Worm (Caenorhabditis elegans) whole organism, late embryonic: ENCODE results near the gene C46C11.3.

Experiments
- C08G9.2 ChIP-seq: sonication (generic microtip); optimal IDR thresholded peaks from 2 replicates; lab custom pipeline; 2016; ENCODE audit warnings: mild to moderate bottlenecking, missing genetic modification characterization, moderate library complexity, missing compliant biosample characterization
- F13H6.1 ChIP-seq: sonication (generic microtip); optimal IDR thresholded peaks from 2 replicates; lab custom pipeline; 2016; ENCODE audit warnings: missing genetic modification characterization, missing compliant biosample characterization
- K09A11.1 ChIP-seq: sonication (generic microtip); optimal IDR thresholded peaks from 2 replicates; lab custom pipeline; 2017; ENCODE audit warnings: antibody characterized with exemption, mild to moderate bottlenecking, missing genetic modification characterization, missing compliant biosample characterization; ENCODE audit not compliant: insufficient read depth
- T23F11.4 ChIP-seq: fragments of 200-800 bp; sonication (Bioruptor generic); optimal IDR thresholded peaks from 2 replicates; lab custom pipeline; 2018; ENCODE audit warnings: mild to moderate bottlenecking, missing genetic modification characterization, missing compliant biosample characterization
- Y22D7AL.16 ChIP-seq: sonication (generic microtip); optimal IDR thresholded peaks from 2 replicates; lab custom pipeline; 2016; ENCODE audit warnings: missing genetic modification characterization, missing compliant biosample characterization
- ceh-18 ChIP-seq: sonication (generic microtip); optimal IDR thresholded peaks from 2 replicates; lab custom pipeline; 2016; ENCODE audit warnings: missing genetic modification characterization, missing compliant biosample characterization
- ceh-2 ChIP-seq: sonication (generic microtip); optimal IDR thresholded peaks from 2 replicates; lab custom pipeline; 2016; ENCODE audit warnings: missing genotype, missing genetic modification characterization, missing compliant biosample characterization
- ceh-22 ChIP-seq: sonication (generic microtip); optimal IDR thresholded peaks from 2 replicates; lab custom pipeline; 2017; ENCODE audit warnings: missing biosample characterization, missing genetic modification characterization
- ceh-24 ChIP-seq: sonication (generic microtip); optimal IDR thresholded peaks from 2 replicates; lab custom pipeline; 2016; ENCODE audit warnings: mild to moderate bottlenecking, missing genetic modification characterization, missing compliant biosample characterization
- ceh-31 ChIP-seq: sonication (generic microtip); optimal IDR thresholded peaks from 2 replicates; lab custom pipeline; 2016; ENCODE audit warnings: missing genetic modification characterization, missing compliant biosample characterization
- ceh-34 ChIP-seq: sonication (generic microtip); optimal IDR thresholded peaks from 2 replicates; lab custom pipeline; 2016; ENCODE audit warnings: mild to moderate bottlenecking, missing genetic modification characterization, missing compliant biosample characterization
- ceh-48 ChIP-seq: sonication (generic microtip); optimal IDR thresholded peaks from 2 replicates; lab custom pipeline; 2016; ENCODE audit warnings: missing genetic modification characterization, inconsistent platforms, missing compliant biosample characterization
- elt-2 ChIP-seq: sonication (generic microtip); optimal IDR thresholded peaks from 2 replicates; lab custom pipeline; 2016; ENCODE audit warnings: missing genetic modification reagents, missing genetic modification characterization, missing compliant biosample characterization
- elt-4 ChIP-seq: sonication (generic microtip); optimal IDR thresholded peaks from 2 replicates; lab custom pipeline; 2016; ENCODE audit warnings: missing genetic modification characterization, missing compliant biosample characterization
- gmeb-2 ChIP-seq: sonication (generic microtip); optimal IDR thresholded peaks from 2 replicates; lab custom pipeline; 2016; ENCODE audit warnings: missing genetic modification characterization, inconsistent platforms, missing compliant biosample characterization
- hlh-30 ChIP-seq: sonication (generic microtip); optimal IDR thresholded peaks from 2 replicates; lab custom pipeline; 2017; ENCODE audit warnings: antibody characterized with exemption, missing genetic modification characterization, missing compliant biosample characterization; ENCODE audit not compliant: insufficient read depth
- hlh-6 ChIP-seq: sonication (generic microtip); optimal IDR thresholded peaks from 2 replicates; lab custom pipeline; 2016; ENCODE audit warnings: missing genotype, missing genetic modification characterization, missing compliant biosample characterization
- hlh-8 ChIP-seq: sonication (generic microtip); optimal IDR thresholded peaks from 2 replicates; lab custom pipeline; 2016; ENCODE audit warnings: missing genotype, missing genetic modification characterization, missing compliant biosample characterization
- madf-2 ChIP-seq: sonication (generic microtip); optimal IDR thresholded peaks from 2 replicates; lab custom pipeline; 2017; ENCODE audit warnings: missing genetic modification characterization, missing compliant biosample characterization
- mec-3 ChIP-seq: sonication (generic microtip); optimal IDR thresholded peaks from 2 replicates; lab custom pipeline; 2016; ENCODE audit warnings: borderline replicate concordance, missing genetic modification characterization, missing compliant biosample characterization
- nfya-1 ChIP-seq: sonication (generic microtip); optimal IDR thresholded peaks from 2 replicates; lab custom pipeline; 2017; ENCODE audit warnings: missing genetic modification characterization, mild to moderate bottlenecking, missing compliant biosample characterization, antibody characterized with exemption, moderate library complexity
- pag-3 ChIP-seq: sonication (generic microtip); optimal IDR thresholded peaks from 2 replicates; lab custom pipeline; 2016; ENCODE audit warnings: missing compliant biosample characterization, missing genetic modification characterization, borderline replicate concordance
- pha-2 ChIP-seq: sonication (generic microtip); optimal IDR thresholded peaks from 2 replicates; lab custom pipeline; 2017; ENCODE audit warnings: mild to moderate bottlenecking, missing genetic modification characterization, missing compliant biosample characterization
- pha-4 ChIP-seq: fragments of 150-350 bp; optimal IDR thresholded peaks from 2 replicates; lab custom pipeline; 2018; ENCODE audit warnings: missing biosample characterization, missing genetic modification reagents, missing genetic modification characterization
- pros-1 ChIP-seq: fragments of 150-350 bp; optimal IDR thresholded peaks from 2 replicates; lab custom pipeline; 2014; ENCODE audit warnings: missing biosample characterization, missing genetic modification reagents, missing genetic modification characterization
- ref-2 ChIP-seq: sonication (generic microtip); optimal IDR thresholded peaks from 2 replicates; lab custom pipeline; 2016; ENCODE audit warnings: missing genetic modification characterization, missing compliant biosample characterization
- rnt-1 ChIP-seq: sonication (generic microtip); optimal IDR thresholded peaks from 2 replicates; lab custom pipeline; 2016; ENCODE audit warnings: missing genetic modification characterization, missing compliant biosample characterization
- sdc-2 ChIP-seq: sonication (generic microtip); optimal IDR thresholded peaks from 2 replicates; lab custom pipeline; 2016; ENCODE audit warnings: missing genotype, missing genetic modification characterization, missing compliant biosample characterization
- syd-9 ChIP-seq: sonication (generic microtip); optimal IDR thresholded peaks from 2 replicates; lab custom pipeline; 2016; ENCODE audit warnings: mild to moderate bottlenecking, missing genetic modification characterization, moderate library complexity, missing compliant biosample characterization
- tbx-2 ChIP-seq: sonication (generic microtip); optimal IDR thresholded peaks from 2 replicates; lab custom pipeline; 2016; ENCODE audit warnings: missing genetic modification characterization, missing compliant biosample characterization
- tbx-7 ChIP-seq: sonication (generic microtip); optimal IDR thresholded peaks from 2 replicates; lab custom pipeline; 2016; ENCODE audit warnings: missing genotype, missing genetic modification characterization, missing compliant biosample characterization
- ttx-3 ChIP-seq: sonication (generic microtip); optimal IDR thresholded peaks from 2 replicates; lab custom pipeline; 2016; ENCODE audit warnings: missing genetic modification reagents, missing genetic modification characterization, missing compliant biosample characterization
- unc-3 ChIP-seq, 2 experiments: fragments of 200-800 bp in 1 of 2; sonication (Bioruptor generic) in 1 of 2; sonication (generic microtip) in 1 of 2; conservative IDR thresholded peaks in 1 of 2; optimal IDR thresholded peaks in 1 of 2; 2 replicates each; pipeline versions ENCODE4 v1.3.6 to Lab custom; 2016 to 2022; ENCODE audit warnings: missing compliant biosample characterization in 2 of 2, missing genetic modification characterization in 2 of 2, missing genetic modification reagents in 1 of 2
- unc-42 ChIP-seq: sonication (generic microtip); optimal IDR thresholded peaks from 2 replicates; lab custom pipeline; 2016; ENCODE audit warnings: missing genotype, missing genetic modification characterization, missing compliant biosample characterization
- unc-55 ChIP-seq: sonication (generic microtip); optimal IDR thresholded peaks from 2 replicates; lab custom pipeline; 2017; ENCODE audit warnings: missing biosample characterization, missing genetic modification reagents, missing genetic modification characterization
- unc-86 ChIP-seq: sonication (generic microtip); optimal IDR thresholded peaks from 2 replicates; lab custom pipeline; 2016; ENCODE audit warnings: missing genetic modification characterization, missing compliant biosample characterization
- ztf-16 ChIP-seq: sonication (generic microtip); optimal IDR thresholded peaks from 2 replicates; lab custom pipeline; 2017; ENCODE audit warnings: missing genetic modification characterization, missing compliant biosample characterization

C46C11.3 gene

ce11 chrX:4632088-4632487 is 10.0 kb downstream of the C46C11.3 start, which contains the start of gene slcr-46.1:
Gene slcr-46.1, plus strand, starts transcription at chrX:4632361.
- TF ChIP-seq ceh-31 (tag; lab: Kevin White, UChicago), result no peak
- TF ChIP-seq, all 69 proteins: peak for 0

ce11 chrX:4635643-4636042 is 13.5 kb downstream of the C46C11.3 start:
- peak; percentile 44 for TF ChIP-seq sdc-2 (tag; lab: Kevin White, UChicago)
- TF ChIP-seq ceh-2, result peak; percentile 21
- peak; percentile 41 for TF ChIP-seq nfya-1 (tag; lab: Kevin White, UChicago)
- TF ChIP-seq rnt-1 (tag; lab: Kevin White, UChicago), result peak; percentile 33
- TF ChIP-seq madf-2 (tag; lab: Kevin White, UChicago), result no peak
- peak; percentile 9 for TF ChIP-seq C08G9.2 (tag; lab: Kevin White, UChicago)
- TF ChIP-seq ztf-16 (tag; lab: Kevin White, UChicago), result no peak
- peak; percentile 78 for TF ChIP-seq hlh-30 (tag; lab: Kevin White, UChicago)
- TF ChIP-seq ceh-31 (tag; lab: Kevin White, UChicago), result peak; percentile 37
- peak; percentile 68 for TF ChIP-seq unc-55 (GFP tag; lab: Kevin White, UChicago)
- peak; percentile 48 for TF ChIP-seq ceh-18
- no peak for TF ChIP-seq unc-86 (tag; lab: Kevin White, UChicago)
- TF ChIP-seq unc-42 (tag; lab: Kevin White, UChicago), result peak; percentile 29
- peak; percentile 40 for TF ChIP-seq tbx-2 (tag; lab: Kevin White, UChicago)
- no peak for TF ChIP-seq gmeb-2 (tag; lab: Kevin White, UChicago)
- peak; percentile 22 for TF ChIP-seq ceh-34 (tag; lab: Kevin White, UChicago)

DNA sequence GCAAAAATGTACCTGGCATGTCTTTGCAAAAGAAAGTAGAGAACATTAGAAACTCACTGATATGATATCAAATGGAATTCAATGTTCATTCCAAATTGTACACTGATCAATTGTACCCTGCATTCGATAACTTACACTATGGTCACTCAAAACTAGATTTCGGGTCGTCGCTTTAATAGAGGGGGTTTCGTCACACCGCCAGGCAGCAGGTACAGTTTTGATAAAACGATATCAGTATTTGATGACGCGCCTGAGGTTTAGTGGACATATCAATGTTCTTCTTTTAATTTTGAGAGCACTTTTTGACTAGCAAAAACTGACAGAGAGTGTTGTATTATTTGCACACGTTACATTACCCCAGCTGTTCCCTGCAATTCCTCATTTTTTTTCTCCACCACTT is 14.0 kb downstream of the C46C11.3 start:
- TF ChIP-seq ceh-24 (tag; lab: Kevin White, UChicago), result no peak
- no peak for TF ChIP-seq Y22D7AL.16
- no peak for TF ChIP-seq ceh-22
- no peak for TF ChIP-seq hlh-6
- TF ChIP-seq K09A11.1 (tag; lab: Kevin White, UChicago), result no peak
- TF ChIP-seq T23F11.4 (GFP tag; lab: Kevin White, UChicago), result no peak

- TF ChIP-seq tbx-7 (tag; lab: Kevin White, UChicago), result no peak
- no peak for TF ChIP-seq hlh-30 (tag; lab: Kevin White, UChicago)
- no peak for TF ChIP-seq tbx-2 (tag; lab: Kevin White, UChicago)
- TF ChIP-seq ceh-34 (tag; lab: Kevin White, UChicago), result no peak
- TF ChIP-seq pros-1 (tag; lab: Kevin White, UChicago), result no peak
- no peak for TF ChIP-seq mec-3 (tag; lab: Kevin White, UChicago)
- TF ChIP-seq ttx-3 (tag; lab: Kevin White, UChicago), result no peak
- TF ChIP-seq, all 69 proteins: peak for 0
Observed at ce11 chrX:4636821-4637220, 14.7 kb downstream of the C46C11.3 start, which contains the start of gene hosl-1. Gene hosl-1, plus strand, starts transcription at chrX:4637121.

DNA sequence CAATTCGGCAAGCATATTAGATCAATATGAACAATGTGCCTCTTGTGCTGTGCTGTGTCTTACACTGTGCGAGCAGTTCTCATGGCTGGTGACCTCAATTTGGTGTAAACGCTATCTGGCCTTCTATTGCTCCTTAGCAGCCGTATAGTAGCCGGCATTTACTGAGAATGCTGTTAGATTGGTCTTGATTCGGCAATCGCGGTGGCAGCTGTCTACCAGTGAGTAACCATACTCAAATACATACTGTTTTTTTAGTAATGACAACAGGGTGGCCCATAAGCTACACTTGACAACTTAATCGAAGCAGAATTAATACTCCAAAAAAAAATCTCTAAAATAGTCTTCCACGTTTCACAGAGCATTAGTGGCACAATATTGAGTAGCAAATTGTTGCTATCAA is 25.0 kb downstream of the C46C11.3 start, which contains the start of gene C46C11.4:
Gene C46C11.4, minus strand, starts transcription at position 101 of the 400 bp plus-strand sequence.
- TF ChIP-seq nfya-1 (tag; lab: Kevin White, UChicago) (no peak), ceh-24 (tag; lab: Kevin White, UChicago) (no peak), pros-1 (tag; lab: Kevin White, UChicago) (no peak), elt-2 (tag; lab: Kevin White, UChicago) (no peak), elt-4 (no peak), unc-3 (GFP tag; conservative IDR thresholded peaks at IDR 0.05; lab: Robert Waterston, UW) (no peak), unc-3 (tag; optimal IDR thresholded peaks at IDR 0.05; lab: Kevin White, UChicago) (no peak), ceh-48 (tag; lab: Kevin White, UChicago) (no peak), pag-3 (tag; lab: Kevin White, UChicago) (no peak), ttx-3 (tag; lab: Kevin White, UChicago) (no peak), unc-42 (tag; lab: Kevin White, UChicago) (no peak), F13H6.1 (tag; lab: Kevin White, UChicago) (no peak), ref-2 (tag; lab: Kevin White, UChicago) (no peak), pha-4 (no peak), pha-2 (tag; lab: Kevin White, UChicago) (no peak), mec-3 (tag; lab: Kevin White, UChicago) (no peak), hlh-8 (tag; lab: Kevin White, UChicago) (no peak), syd-9 (tag; lab: Kevin White, UChicago) (no peak), ceh-34 (tag; lab: Kevin White, UChicago) (no peak), madf-2 (tag; lab: Kevin White, UChicago) (no peak)
